Worm (Caenorhabditis elegans) whole organism, late embryonic: Measurements from ENCODE around the gene fbxb-55.

Experiments used
- C38D4.7 ChIP-seq: fragments of 200-800 bp; sonication (Bioruptor generic); optimal IDR thresholded peaks from 2 replicates; lab custom pipeline; 2018; ENCODE audit warnings: mild to moderate bottlenecking, missing genetic modification characterization, moderate library complexity, missing compliant biosample characterization
- K02D7.2 ChIP-seq: sonication (generic microtip); optimal IDR thresholded peaks from 2 replicates; lab custom pipeline; 2017; ENCODE audit warnings: mild to moderate bottlenecking, missing genetic modification characterization, missing compliant biosample characterization
- ahr-1 ChIP-seq: sonication (generic microtip); optimal IDR thresholded peaks from 2 replicates; lab custom pipeline; 2016; ENCODE audit warnings: missing genetic modification characterization, missing compliant biosample characterization
- nfya-1 ChIP-seq: sonication (generic microtip); optimal IDR thresholded peaks from 2 replicates; lab custom pipeline; 2017; ENCODE audit warnings: missing genetic modification characterization, mild to moderate bottlenecking, missing compliant biosample characterization, antibody characterized with exemption, moderate library complexity
- tbx-2 ChIP-seq: sonication (generic microtip); optimal IDR thresholded peaks from 2 replicates; lab custom pipeline; 2016; ENCODE audit warnings: missing genetic modification characterization, missing compliant biosample characterization
- ttx-3 ChIP-seq: sonication (generic microtip); optimal IDR thresholded peaks from 2 replicates; lab custom pipeline; 2016; ENCODE audit warnings: missing genetic modification reagents, missing genetic modification characterization, missing compliant biosample characterization
- unc-3 ChIP-seq, 2 experiments: fragments of 200-800 bp in 1 of 2; sonication (Bioruptor generic) in 1 of 2; sonication (generic microtip) in 1 of 2; conservative IDR thresholded peaks in 1 of 2; optimal IDR thresholded peaks in 1 of 2; 2 replicates each; pipeline versions ENCODE4 v1.3.6 to Lab custom; 2016 to 2022; ENCODE audit warnings: missing compliant biosample characterization in 2 of 2, missing genetic modification characterization in 2 of 2, missing genetic modification reagents in 1 of 2

DNA sequence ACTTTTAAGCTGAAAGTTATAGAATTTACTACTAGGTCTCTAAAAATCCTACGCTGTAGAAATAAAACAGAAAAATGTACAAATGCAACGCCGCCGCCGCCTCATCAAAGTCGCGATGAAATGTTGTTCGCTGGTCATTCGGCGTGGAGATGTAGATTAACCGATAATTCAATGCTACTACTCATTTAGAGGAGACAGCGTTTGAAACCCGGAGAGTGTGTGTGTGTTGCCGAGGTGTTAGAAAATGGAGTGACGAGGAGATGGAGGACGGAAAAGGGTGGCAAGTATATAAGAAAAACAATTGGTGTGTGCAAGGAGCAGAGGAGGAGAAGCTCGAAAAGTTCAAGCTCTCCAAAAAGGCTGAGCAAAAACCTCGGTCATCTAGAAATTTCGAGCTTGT lies 16.3 kb upstream of the fbxb-55 start:
- no peak for TF ChIP-seq unc-3 (GFP tag; conservative IDR thresholded peaks at IDR 0.05; lab: Robert Waterston, UW)
- TF ChIP-seq unc-3 (tag; optimal IDR thresholded peaks at IDR 0.05; lab: Kevin White, UChicago), result no peak
- TF ChIP-seq K02D7.2 (tag; lab: Kevin White, UChicago), result no peak
- no peak for TF ChIP-seq tbx-2
- no peak for TF ChIP-seq nfya-1
- TF ChIP-seq ahr-1 (tag; lab: Kevin White, UChicago), result no peak
- TF ChIP-seq C38D4.7, result no peak
- no peak for TF ChIP-seq ttx-3 (tag; lab: Kevin White, UChicago)
